Fruit fly (Drosophila melanogaster) Kc167 (cell line): ENCODE results near the gene GstD9.

Experiments
- Myc ChIP-seq: fragments of >200 bp; optimal IDR thresholded peaks from 2 replicates; lab custom pipeline; 2017; ENCODE audit warnings: missing external identifiers
- Sin3A ChIP-seq: fragments of >200 bp; optimal IDR thresholded peaks from 2 replicates; lab custom pipeline; 2018; ENCODE audit warnings: missing external identifiers
- h ChIP-seq: fragments of >200 bp; optimal IDR thresholded peaks from 3 replicates; lab custom pipeline; 2018; ENCODE audit warnings: missing external identifiers
- psq ChIP-seq: fragments of >200 bp; optimal IDR thresholded peaks from 2 replicates; lab custom pipeline; 2017; ENCODE audit warnings: missing external identifiers

DNA sequence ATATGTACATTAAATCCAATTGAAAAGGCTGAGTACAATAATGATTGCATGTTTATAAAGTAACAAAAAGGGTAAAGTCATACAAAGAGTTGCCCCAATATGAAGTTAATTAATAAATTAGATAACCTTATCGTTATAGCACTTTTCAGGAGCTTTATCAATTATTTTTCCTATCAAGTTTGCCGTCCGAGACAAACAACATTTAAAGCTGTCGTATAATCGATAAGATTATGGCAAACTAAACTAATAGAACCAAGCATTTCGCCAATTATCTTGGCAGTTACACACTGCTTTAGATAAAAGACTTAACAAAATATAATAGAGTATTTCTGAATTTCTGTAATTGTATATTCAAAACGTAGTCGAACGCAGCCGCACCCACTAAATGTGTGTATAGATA is 37.8 kb upstream of the GstD9 start:
- no peak for TF ChIP-seq Sin3A (lab: Kevin White, UChicago)
- TF ChIP-seq Myc (lab: Kevin White, UChicago) = no peak
- no peak for TF ChIP-seq h
- TF ChIP-seq psq (lab: Kevin White, UChicago) = no peak
